Worm (Caenorhabditis elegans) whole organism, young adult: ENCODE measurements around the gene spsb-1.

Experiments
- ama-1 ChIP-seq, 3 experiments: fragments of 150-350 bp in 1 of 3; sonication (generic microtip) in 2 of 3; optimal IDR thresholded peaks; 2 replicates each; lab custom pipeline; 2014 to 2018; ENCODE audit warnings: missing biosample characterization in 2 of 3, missing genetic modification characterization in 2 of 3, missing genetic modification reagents in 2 of 3
- ceh-40 ChIP-seq: fragments of 200-800 bp; sonication (Bioruptor generic); IDR thresholded peaks from 2 replicates; pipeline ENCODE4 v1.3.6; 2022; ENCODE audit warnings: missing genetic modification characterization, missing compliant biosample characterization
- dpff-1 ChIP-seq: sonication (generic microtip); optimal IDR thresholded peaks from 2 replicates; lab custom pipeline; 2017; ENCODE audit warnings: mild to moderate bottlenecking, missing genetic modification characterization, missing compliant biosample characterization
- egl-18 ChIP-seq: fragments of 200-800 bp; sonication (Bioruptor generic); IDR thresholded peaks from 2 replicates; pipeline ENCODE4 v1.3.6; 2022; ENCODE audit warnings: missing genetic modification reagents, missing genetic modification characterization, missing compliant biosample characterization
- lin-40 ChIP-seq: sonication (generic microtip); optimal IDR thresholded peaks from 2 replicates; lab custom pipeline; 2016; ENCODE audit warnings: missing genetic modification characterization, mild to moderate bottlenecking, missing compliant biosample characterization, missing genotype, missing genetic modification reagents
- lir-1 ChIP-seq: fragments of 200-800 bp; sonication (Bioruptor generic); conservative IDR thresholded peaks from 2 replicates; pipeline ENCODE4 v1.3.6; 2022; ENCODE audit warnings: missing genetic modification reagents, missing genetic modification characterization, missing compliant biosample characterization
- nfya-2 ChIP-seq: fragments of 200-800 bp; sonication (Bioruptor generic); IDR thresholded peaks from 2 replicates; pipeline ENCODE4 v1.3.6; 2022; ENCODE audit warnings: missing genetic modification reagents, missing genetic modification characterization, missing compliant biosample characterization
- nhr-90 ChIP-seq: sonication (generic microtip); optimal IDR thresholded peaks from 2 replicates; lab custom pipeline; 2016; ENCODE audit warnings: missing genotype, mild to moderate bottlenecking, missing genetic modification characterization, missing compliant biosample characterization
- snpc-1.3 ChIP-seq: sonication (generic microtip); optimal IDR thresholded peaks from 2 replicates; lab custom pipeline; 2017; ENCODE audit warnings: missing genetic modification characterization, mild to moderate bottlenecking, missing compliant biosample characterization, antibody characterized with exemption, moderate library complexity, missing genotype, missing genetic modification reagents; ENCODE audit not compliant: insufficient read depth
- unc-62 ChIP-seq: fragments of 150-350 bp; optimal IDR thresholded peaks from 2 replicates; lab custom pipeline; 2014; ENCODE audit warnings: missing biosample characterization, missing genetic modification reagents, missing genetic modification characterization

ce11 chrII:15173174-15173573 is 23.4 kb upstream of the spsb-1 start:
- TF ChIP-seq unc-62 (GFP tag; lab: Kevin White, UChicago) (no peak), egl-18 (GFP tag; lab: Robert Waterston, UW) (no peak), ceh-40 (GFP tag; lab: Robert Waterston, UW) (no peak), dpff-1 (tag; lab: Kevin White, UChicago) (no peak), ama-1 (optimal IDR thresholded peaks at IDR 0.05; lab: Kevin White, UChicago) (no peak), ama-1 (GFP tag; optimal IDR thresholded peaks at IDR 0.05; lab: Kevin White, UChicago) (no peak), lir-1 (GFP tag; lab: Robert Waterston, UW) (no peak), snpc-1.3 (tag; lab: Kevin White, UChicago) (no peak), lin-40 (tag; lab: Kevin White, UChicago) (no peak), nfya-2 (GFP tag; lab: Robert Waterston, UW) (no peak), nhr-90 (tag; lab: Kevin White, UChicago) (no peak)
